Fruit fly (Drosophila melanogaster): ENCODE measurements around the gene fz3.

DNA sequence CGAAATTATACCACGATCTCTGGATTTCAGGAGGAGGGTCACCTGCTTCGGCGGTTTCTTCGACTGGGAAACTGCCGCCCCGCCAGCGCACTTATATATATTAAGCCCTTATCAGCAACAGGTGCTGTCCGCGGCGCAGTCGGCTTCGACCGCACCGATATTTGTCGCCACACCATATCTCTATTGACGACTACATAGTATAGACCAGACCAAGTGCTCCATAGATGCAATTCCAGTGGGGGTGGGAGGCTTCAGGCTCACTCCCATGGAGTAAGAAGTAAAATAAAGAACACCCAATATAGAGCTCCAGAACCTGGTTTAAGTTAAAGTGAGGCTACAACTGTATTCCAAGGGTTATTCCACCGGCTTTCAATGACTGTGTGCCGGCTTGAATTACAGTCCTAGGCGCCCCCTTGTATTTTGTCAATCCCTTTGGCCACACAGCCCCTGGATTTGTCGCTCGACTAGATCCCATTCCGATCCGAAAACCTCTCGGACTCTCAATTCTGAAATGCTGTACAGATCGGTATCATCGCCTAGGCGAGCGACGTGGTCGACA is 20.4 kb downstream of the fz3 start, which contains the start of gene CG13360:
- TF ChIP-seq CG14655 (GFP tag; optimal IDR thresholded peaks at IDR 0.05) (no peak), Ets98B (GFP tag; IDR thresholded peaks at IDR 0.05) (no peak), CG34367 (tag; optimal IDR thresholded peaks at IDR 0.05) (no peak), rn (GFP tag; IDR thresholded peaks at IDR 0.05) (no peak), CG12605 (GFP tag; IDR thresholded peaks at IDR 0.05) (no peak), EcR (GFP tag; optimal IDR thresholded peaks at IDR 0.05) (no peak), CG32121 (GFP tag; IDR thresholded peaks at IDR 0.05) (no peak)
